Fruit fly (Drosophila melanogaster): ENCODE measurements around the gene CG17270.

- TF ChIP-seq br (GFP tag; optimal IDR thresholded peaks at IDR 0.05) (no peak), pan (optimal IDR thresholded peaks at IDR 0.05) (no peak)
Observed at dm6 chr3R:20833664-20834063, 14.9 kb upstream of the CG17270 start.

Data from whole organism, wandering third instar larva.